Worm (Caenorhabditis elegans): Measurements from ENCODE around the gene ZK616.8.

Gene ZK616.8

ce11 chrIV:5374321-5374720, 37.7 kb downstream of the ZK616.8 start:
- no peak for TF ChIP-seq hpl-2 (GFP tag; optimal IDR thresholded peaks at IDR 0.05)

- TF ChIP-seq rnt-1 (tag; optimal IDR thresholded peaks at IDR 0.05) (no peak), dpl-1 (GFP tag; optimal IDR thresholded peaks at IDR 0.05) (no peak), pqm-1 (tag; optimal IDR thresholded peaks at IDR 0.05) (no peak), C04F5.9 (tag; optimal IDR thresholded peaks at IDR 0.05) (no peak), isw-1 (GFP tag; IDR thresholded peaks at IDR 0.05) (no peak), snpc-4 (tag; optimal IDR thresholded peaks at IDR 0.05) (no peak), irx-1 (tag; optimal IDR thresholded peaks at IDR 0.05) (no peak)
Observed at ce11 chrIV:5370914-5371313, 41.1 kb downstream of the ZK616.8 start.

- TF ChIP-seq irx-1 (tag; optimal IDR thresholded peaks at IDR 0.05) (peak; percentile 2), hlh-17 (GFP tag; optimal IDR thresholded peaks at IDR 0.05; ENCODE audit: borderline replicate concordance) (no peak), lin-14 (GFP tag; optimal IDR thresholded peaks at IDR 0.05) (no peak), nhr-28 (tag; optimal IDR thresholded peaks at IDR 0.05) (no peak), nhr-19 (GFP tag; conservative IDR thresholded peaks at IDR 0.05) (no peak), C34B4.2 (tag; optimal IDR thresholded peaks at IDR 0.05) (no peak), efl-1 (optimal IDR thresholded peaks at IDR 0.05) (peak in 1 of 2 experiments; percentile 6), efl-1 (GFP tag; optimal IDR thresholded peaks at IDR 0.05 in 1 of 2) (peak; percentile 4 to 59)
Observed at ce11 chrIV:5369414-5369813, 42.6 kb downstream of the ZK616.8 start, which contains the start of gene F41H10.3. Gene F41H10.3 (plus strand): TSS chrIV:5369801.

DNA sequence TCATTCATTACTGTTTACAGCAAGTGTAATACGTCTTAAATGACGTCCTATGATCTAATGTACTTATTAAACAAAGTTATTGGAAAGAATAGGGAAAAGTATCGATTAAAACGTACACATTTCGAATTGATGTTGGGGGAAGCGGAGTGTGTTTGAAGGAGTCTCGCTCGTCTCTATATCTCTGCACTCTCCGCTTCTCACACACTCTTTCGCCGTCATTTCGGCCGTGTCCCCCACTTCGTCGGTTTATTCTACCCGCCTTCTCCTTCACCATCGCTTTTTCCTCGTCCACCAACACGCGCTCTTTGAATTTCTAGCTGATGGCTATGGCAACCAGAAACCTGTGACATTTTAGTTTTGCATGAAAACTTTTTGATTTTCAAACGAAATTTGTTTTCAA, 43.1 kb downstream of the ZK616.8 start:
- TF ChIP-seq lir-3 (tag; optimal IDR thresholded peaks at IDR 0.05; ENCODE audit: poor library complexity) (peak; percentile 26), xbp-1 (tag; optimal IDR thresholded peaks at IDR 0.05) (peak; percentile 25), aly-2 (tag; optimal IDR thresholded peaks at IDR 0.05) (no peak), ceh-90 (tag; optimal IDR thresholded peaks at IDR 0.05) (no peak), F16B12.6 (tag; optimal IDR thresholded peaks at IDR 0.05) (peak; percentile 34), nhr-71 (tag; optimal IDR thresholded peaks at IDR 0.05) (peak; percentile 40), snu-23 (GFP tag; optimal IDR thresholded peaks at IDR 0.05) (peak; percentile 52), lin-15B (tag; optimal IDR thresholded peaks at IDR 0.05) (peak; percentile 8), swsn-7 (tag; optimal IDR thresholded peaks at IDR 0.05) (peak; percentile 55), unc-86 (tag; optimal IDR thresholded peaks at IDR 0.05) (peak; percentile 37), nhr-85 (tag) (peak; percentile 58), lin-14 (GFP tag; optimal IDR thresholded peaks at IDR 0.05) (peak; percentile 71), fkh-8 (tag; optimal IDR thresholded peaks at IDR 0.05) (peak; percentile 43), rnt-1 (tag; optimal IDR thresholded peaks at IDR 0.05) (peak; percentile 42), nhr-20 (tag; optimal IDR thresholded peaks at IDR 0.05) (peak; percentile 27), sox-4 (tag; optimal IDR thresholded peaks at IDR 0.05) (no peak), isw-1 (GFP tag; IDR thresholded peaks at IDR 0.05) (peak; percentile 2; the same call in 1 of the 2 replicates), jun-1 (tag; optimal IDR thresholded peaks at IDR 0.05) (no peak), C04F5.9 (tag; optimal IDR thresholded peaks at IDR 0.05) (no peak), nhr-90 (tag; optimal IDR thresholded peaks at IDR 0.05; ENCODE audit: poor library complexity) (no peak), nhr-77 (tag; optimal IDR thresholded peaks at IDR 0.05) (no peak), dsc-1 (tag; optimal IDR thresholded peaks at IDR 0.05) (peak; percentile 13), lin-35 (GFP tag; optimal IDR thresholded peaks at IDR 0.05) (peak; percentile 37 to 43), skn-1 (tag; optimal IDR thresholded peaks at IDR 0.05) (peak; percentile 5), efl-1 (optimal IDR thresholded peaks at IDR 0.05) (peak; percentile 37 to 47), efl-1 (GFP tag; optimal IDR thresholded peaks at IDR 0.05 in 1 of 2) (peak in 1 of 2 experiments; percentile 46), ceh-82 (tag; optimal IDR thresholded peaks at IDR 0.05) (peak in 1 of 3 experiments; percentile 41), elt-3 (tag; optimal IDR thresholded peaks at IDR 0.05) (no peak), hlh-4 (tag; optimal IDR thresholded peaks at IDR 0.05) (no peak), tbx-2 (tag; optimal IDR thresholded peaks at IDR 0.05) (peak; percentile 9), nhr-47 (tag; optimal IDR thresholded peaks at IDR 0.05) (peak; percentile 8), nhr-19 (GFP tag; conservative IDR thresholded peaks at IDR 0.05) (peak; percentile 15; the same call in 1 of the 2 replicates), pax-3 (tag; optimal IDR thresholded peaks at IDR 0.05) (no peak), lsy-2 (tag; optimal IDR thresholded peaks at IDR 0.05) (peak; percentile 38 to 45), ztf-4 (tag; optimal IDR thresholded peaks at IDR 0.05) (peak; percentile 13), dpl-1 (GFP tag; optimal IDR thresholded peaks at IDR 0.05) (peak in 2 of 3 experiments; percentile 7 to 11), aha-1 (tag; optimal IDR thresholded peaks at IDR 0.05) (no peak), egl-27 (tag; optimal IDR thresholded peaks at IDR 0.05) (no peak)
